Fruit fly (Drosophila melanogaster): ENCODE measurements around the gene CG15458.

Gene CG15458

dm6 chrX:20429482-20430204, 15.6 kb upstream of the CG15458 start, which contains the start of the genes CG11710 and mal (continued):
- TF ChIP-seq CG6813 (GFP tag; optimal IDR thresholded peaks at IDR 0.05) (peak; percentile 51), slp2 (GFP tag; optimal IDR thresholded peaks at IDR 0.05) (peak; percentile 64), CG2889 (GFP tag; IDR thresholded peaks at IDR 0.05) (peak; percentile 51; the same call in 1 of the 3 replicates), CG14710 (tag; optimal IDR thresholded peaks at IDR 0.05) (peak; percentile 80), ERR (GFP tag; optimal IDR thresholded peaks at IDR 0.05) (no peak), CG7839 (tag; optimal IDR thresholded peaks at IDR 0.05) (peak; percentile 90), Ada2b (GFP tag; IDR thresholded peaks at IDR 0.05) (peak; percentile 73), C15 (GFP tag; IDR thresholded peaks at IDR 0.05) (0 out of 3 replicates have a peak, but pooled peaks have one; percentile 37), CG13624 (GFP tag; optimal IDR thresholded peaks at IDR 0.05) (peak; percentile 88), Dref (GFP tag; IDR thresholded peaks at IDR 0.05) (peak; percentile 61), CG7357 (GFP tag; IDR thresholded peaks at IDR 0.05) (peak; percentile 71), CG16815 (GFP tag; optimal IDR thresholded peaks at IDR 0.05) (no peak), CG3163 (GFP tag; optimal IDR thresholded peaks at IDR 0.05) (peak; percentile 8), HmgZ (tag; optimal IDR thresholded peaks at IDR 0.05) (peak; percentile 57), Neu2 (GFP tag; optimal IDR thresholded peaks at IDR 0.05; ENCODE audit: borderline replicate concordance) (no peak), CG2678 (tag; optimal IDR thresholded peaks at IDR 0.05) (peak; percentile 91), CG17186 (GFP tag; optimal IDR thresholded peaks at IDR 0.05) (peak; percentile 0), Blimp-1 (GFP tag; optimal IDR thresholded peaks at IDR 0.05) (peak; percentile 79), CG7928 (GFP tag; optimal IDR thresholded peaks at IDR 0.05) (peak; percentile 37), Lhr (GFP tag; optimal IDR thresholded peaks at IDR 0.05) (no peak), Gsc (GFP tag; IDR thresholded peaks at IDR 0.05) (peak; percentile 60), CG11093 (GFP tag; IDR thresholded peaks at IDR 0.05) (peak; percentile 73), sens-2 (GFP tag; IDR thresholded peaks at IDR 0.05) (peak; percentile 71; the same call in 1 of the 2 replicates), Med (GFP tag) (peak; percentile 96), Sry-β (GFP tag; optimal IDR thresholded peaks at IDR 0.05) (peak; percentile 25), CG33213 (GFP tag; optimal IDR thresholded peaks at IDR 0.05) (peak; percentile 62), D (optimal IDR thresholded peaks at IDR 0.05) (no peak), D (GFP tag; optimal IDR thresholded peaks at IDR 0.05) (no peak), CrebB (tag; optimal IDR thresholded peaks at IDR 0.05) (peak; percentile 11), hb (GFP tag; IDR thresholded peaks at IDR 0.05; ENCODE audit: partially characterized antibody) (no peak), Fer3 (tag; optimal IDR thresholded peaks at IDR 0.05) (peak; percentile 84), CG4707 (GFP tag; optimal IDR thresholded peaks at IDR 0.05) (peak; percentile 41), CG30403 (GFP tag; optimal IDR thresholded peaks at IDR 0.05) (peak; percentile 83), Ets65A (GFP tag) (peak; percentile 97), Ets97D (GFP tag; optimal IDR thresholded peaks at IDR 0.05) (peak; percentile 44), schlank (tag; optimal IDR thresholded peaks at IDR 0.05) (peak; percentile 2), dmrt11E (tag; optimal IDR thresholded peaks at IDR 0.05) (peak; percentile 27), Rx (GFP tag; IDR thresholded peaks at IDR 0.05) (no peak; the same call in 1 of the 2 replicates), YL-1 (GFP tag; optimal IDR thresholded peaks at IDR 0.05) (peak; percentile 36), CG3281 (GFP tag; optimal IDR thresholded peaks at IDR 0.05) (peak; percentile 84), Hand (GFP tag; optimal IDR thresholded peaks at IDR 0.05) (peak; percentile 18), CG18476 (GFP tag; optimal IDR thresholded peaks at IDR 0.05) (peak; percentile 76), vnd (GFP tag; IDR thresholded peaks at IDR 0.05; ENCODE audit: partially characterized antibody) (peak; percentile 29; the same call in 1 of the 3 replicates), CG12104 (GFP tag; optimal IDR thresholded peaks at IDR 0.05) (peak; percentile 77), CG16779 (GFP tag; IDR thresholded peaks at IDR 0.05) (no peak), CG18262 (tag; optimal IDR thresholded peaks at IDR 0.05) (peak; percentile 86), zfh1 (GFP tag; IDR thresholded peaks at IDR 0.05) (peak; percentile 50; the same call in 2 of the 3 replicates), CG6254 (GFP tag; optimal IDR thresholded peaks at IDR 0.05) (no peak), nerfin-1 (tag; optimal IDR thresholded peaks at IDR 0.05) (peak; percentile 77)

Measured in whole organism, embryonic.